Fruit fly (Drosophila melanogaster): ENCODE results near the gene Gapvd1.
A peak's percentile ranks its signal among the peaks of the same experiment; 100 is the strongest.

Gene Gapvd1

DNA sequence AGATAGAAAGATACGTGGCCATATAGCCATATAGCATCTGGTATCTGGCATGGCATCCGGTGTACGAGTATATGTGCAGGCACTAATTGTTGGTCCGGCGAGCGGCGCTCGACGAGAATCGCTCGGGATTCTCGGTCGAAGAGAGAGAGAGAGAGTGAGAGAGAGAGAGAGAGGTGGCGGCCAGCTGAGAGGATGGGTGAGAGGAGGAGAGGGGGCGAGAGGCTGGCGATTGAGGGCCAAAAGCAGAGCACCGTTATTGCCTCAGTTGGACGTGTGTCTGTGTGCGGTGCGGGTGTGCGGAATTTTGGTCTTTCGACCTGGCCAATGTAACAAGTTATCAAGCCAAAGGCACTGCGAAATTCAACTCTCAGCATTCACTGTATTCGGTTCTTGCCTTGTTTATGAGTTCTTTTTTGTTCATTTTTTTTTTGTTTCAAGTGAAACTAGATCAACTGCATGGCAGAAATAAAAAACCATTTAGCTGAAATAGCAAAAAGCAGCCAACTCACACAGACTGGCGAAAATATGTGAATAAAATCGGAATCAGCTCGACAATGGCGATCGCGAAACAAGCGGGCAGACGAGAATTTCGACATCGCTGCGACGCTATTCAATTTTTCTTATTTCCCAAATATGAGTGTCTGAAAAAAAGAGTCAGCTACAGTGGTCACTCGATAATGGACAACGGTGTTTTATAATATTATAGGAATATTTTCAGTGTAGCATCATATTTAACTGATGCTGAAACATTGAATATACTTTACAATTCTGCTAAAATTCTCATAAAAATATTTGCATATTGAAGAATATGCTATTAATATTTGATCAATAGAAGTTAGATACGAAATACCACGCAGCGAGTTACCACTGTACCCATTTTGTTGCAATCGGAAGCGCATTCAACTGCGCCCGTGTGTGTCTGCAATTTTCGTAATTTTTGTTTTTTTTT, 47.9 kb downstream of the Gapvd1 start (continued):
- TF ChIP-seq CG4707 (GFP tag; optimal IDR thresholded peaks at IDR 0.05) (no peak), pho (GFP tag; optimal IDR thresholded peaks at IDR 0.05) (no peak), tup (GFP tag; optimal IDR thresholded peaks at IDR 0.05) (no peak), CG15073 (GFP tag; optimal IDR thresholded peaks at IDR 0.05) (no peak), CG17829 (tag; optimal IDR thresholded peaks at IDR 0.05) (no peak), CG1792 (GFP tag; optimal IDR thresholded peaks at IDR 0.05) (no peak), CoRest (tag; optimal IDR thresholded peaks at IDR 0.05) (no peak), CG2120 (GFP tag; optimal IDR thresholded peaks at IDR 0.05) (no peak), lilli (GFP tag; optimal IDR thresholded peaks at IDR 0.05) (peak; percentile 8), Med (GFP tag) (peak; percentile 32), fu2 (GFP tag; optimal IDR thresholded peaks at IDR 0.05) (no peak), sob (GFP tag; IDR thresholded peaks at IDR 0.05) (0 out of 2 replicates have a peak, but pooled peaks have one; percentile 6), dysf (GFP tag; IDR thresholded peaks at IDR 0.05) (peak; percentile 54; the same call in 2 of the 3 replicates), Hr51 (GFP tag; optimal IDR thresholded peaks at IDR 0.05) (peak in 1 of 2 experiments; percentile 18), CG12104 (GFP tag; optimal IDR thresholded peaks at IDR 0.05) (no peak), row (GFP tag; IDR thresholded peaks at IDR 0.05) (peak; percentile 45; the same call in 2 of the 3 replicates), sisA (GFP tag; IDR thresholded peaks at IDR 0.05) (no peak), CG4730 (GFP tag; IDR thresholded peaks at IDR 0.05) (no peak), CrebB (tag; optimal IDR thresholded peaks at IDR 0.05) (no peak), ewg (GFP tag; optimal IDR thresholded peaks at IDR 0.05) (no peak), yki (optimal IDR thresholded peaks at IDR 0.05) (peak; percentile 1), Scr (GFP tag; IDR thresholded peaks at IDR 0.05; ENCODE audit: partially characterized antibody) (no peak), CG6689 (GFP tag; IDR thresholded peaks at IDR 0.05) (peak; percentile 11; the same call in 1 of the 2 replicates), CG6175 (GFP tag; IDR thresholded peaks at IDR 0.05) (no peak), CG8359 (GFP tag; optimal IDR thresholded peaks at IDR 0.05; ENCODE audit: borderline replicate concordance) (no peak), sens (GFP tag) (peak; percentile 17), corto (GFP tag; optimal IDR thresholded peaks at IDR 0.05) (no peak), mirr (GFP tag; optimal IDR thresholded peaks at IDR 0.05) (no peak), pita (GFP tag; optimal IDR thresholded peaks at IDR 0.05) (no peak), CG6854 (GFP tag; optimal IDR thresholded peaks at IDR 0.05) (no peak), CG1832 (GFP tag; optimal IDR thresholded peaks at IDR 0.05) (peak; percentile 4), CG12299 (tag; optimal IDR thresholded peaks at IDR 0.05) (no peak), vnd (GFP tag; IDR thresholded peaks at IDR 0.05; ENCODE audit: partially characterized antibody) (no peak), Trl (optimal IDR thresholded peaks at IDR 0.05) (peak; percentile 74 to 81), Trl (GFP tag; optimal IDR thresholded peaks at IDR 0.05) (no peak), schlank (tag; optimal IDR thresholded peaks at IDR 0.05) (no peak), CG11504 (tag; optimal IDR thresholded peaks at IDR 0.05) (peak; percentile 27), br (optimal IDR thresholded peaks at IDR 0.05) (no peak), Gsc (GFP tag; IDR thresholded peaks at IDR 0.05) (no peak), HLHmδ (GFP tag; optimal IDR thresholded peaks at IDR 0.05) (no peak), sc (optimal IDR thresholded peaks at IDR 0.05) (no peak), sc (GFP tag; optimal IDR thresholded peaks at IDR 0.05) (no peak), slp2 (GFP tag; optimal IDR thresholded peaks at IDR 0.05) (no peak), bbx (GFP tag; IDR thresholded peaks at IDR 0.05; ENCODE audit: partially characterized antibody) (no peak), grau (tag; optimal IDR thresholded peaks at IDR 0.05) (peak; percentile 60), Oaz (GFP tag; IDR thresholded peaks at IDR 0.05) (no peak), gem (tag; optimal IDR thresholded peaks at IDR 0.05) (peak; percentile 34), hb (GFP tag; IDR thresholded peaks at IDR 0.05; ENCODE audit: partially characterized antibody) (no peak), CG6791 (GFP tag; IDR thresholded peaks at IDR 0.05; ENCODE audit: partially characterized antibody) (0 out of 3 replicates have a peak, but pooled peaks have one; percentile 22)

Measured in whole organism, embryonic.